Fruit fly (Drosophila melanogaster): ENCODE results near the gene Sec16.

Gene Sec16

dm6 chrX:12629564-12629963 is 33.7 kb downstream of the Sec16 start, which contains the start of the genes Aven and CG2540 (continued):
- peak; percentile 50 for TF ChIP-seq Dref (GFP tag; IDR thresholded peaks at IDR 0.05)
- TF ChIP-seq Fer1 (GFP tag; optimal IDR thresholded peaks at IDR 0.05) = peak; percentile 92
- TF ChIP-seq slou (GFP tag; optimal IDR thresholded peaks at IDR 0.05) = peak; percentile 12
- TF ChIP-seq Sry-δ (GFP tag; optimal IDR thresholded peaks at IDR 0.05) = no peak
- no peak for TF ChIP-seq pfk (GFP tag; optimal IDR thresholded peaks at IDR 0.05)
- peak; percentile 75 for TF ChIP-seq sob (GFP tag; IDR thresholded peaks at IDR 0.05)
- TF ChIP-seq row (GFP tag; IDR thresholded peaks at IDR 0.05) = peak; percentile 90
- peak; percentile 49; the same call in 1 of the 2 replicates for TF ChIP-seq onecut (GFP tag; IDR thresholded peaks at IDR 0.05)
- TF ChIP-seq nmo (GFP tag; optimal IDR thresholded peaks at IDR 0.05) = peak; percentile 89
- no peak for TF ChIP-seq Dad (GFP tag; optimal IDR thresholded peaks at IDR 0.05)
- no peak for TF ChIP-seq C15 (GFP tag; IDR thresholded peaks at IDR 0.05)
- no peak for TF ChIP-seq z (GFP tag; IDR thresholded peaks at IDR 0.05)
- peak; percentile 47; the same call in 1 of the 3 replicates for TF ChIP-seq Optix (GFP tag; IDR thresholded peaks at IDR 0.05)
- TF ChIP-seq prd (optimal IDR thresholded peaks at IDR 0.05) = no peak
- TF ChIP-seq prd (GFP tag; IDR thresholded peaks at IDR 0.05) = peak; percentile 63
- TF ChIP-seq eve (GFP tag; optimal IDR thresholded peaks at IDR 0.05) = no peak
- peak; percentile 32 for TF ChIP-seq pros (GFP tag; optimal IDR thresholded peaks at IDR 0.05)
- TF ChIP-seq Ravus (GFP tag; IDR thresholded peaks at IDR 0.05) = peak; percentile 10; the same call in 1 of the 2 replicates
- TF ChIP-seq Atf6 (GFP tag; IDR thresholded peaks at IDR 0.05) = peak; percentile 32; the same call in 1 of the 2 replicates
- TF ChIP-seq Sin3A (optimal IDR thresholded peaks at IDR 0.05) = no peak
- TF ChIP-seq wdn (GFP tag; IDR thresholded peaks at IDR 0.05) = no peak
- peak; percentile 90 for TF ChIP-seq CG3281 (GFP tag; optimal IDR thresholded peaks at IDR 0.05)
- TF ChIP-seq corto (GFP tag; optimal IDR thresholded peaks at IDR 0.05) = peak; percentile 28
- TF ChIP-seq gcm (GFP tag; optimal IDR thresholded peaks at IDR 0.05) = peak; percentile 88
- no peak for TF ChIP-seq gce (GFP tag; IDR thresholded peaks at IDR 0.05)
- peak; percentile 84 for TF ChIP-seq BtbVII (GFP tag; optimal IDR thresholded peaks at IDR 0.05)
- peak; percentile 55 for TF ChIP-seq CG4617 (GFP tag; optimal IDR thresholded peaks at IDR 0.05; ENCODE audit: borderline replicate concordance)
- TF ChIP-seq Max (GFP tag; optimal IDR thresholded peaks at IDR 0.05) = peak; percentile 48
- no peak for TF ChIP-seq Mes4 (GFP tag; optimal IDR thresholded peaks at IDR 0.05)
- peak; percentile 92 for TF ChIP-seq CG31441 (GFP tag; IDR thresholded peaks at IDR 0.05)
- TF ChIP-seq MESR4 (GFP tag; optimal IDR thresholded peaks at IDR 0.05) = no peak
- TF ChIP-seq aop (GFP tag; IDR thresholded peaks at IDR 0.05) = no peak
- TF ChIP-seq kah (GFP tag; optimal IDR thresholded peaks at IDR 0.05) = peak; percentile 71
- TF ChIP-seq salm (tag; optimal IDR thresholded peaks at IDR 0.05) = peak; percentile 75
- TF ChIP-seq CG8478 (optimal IDR thresholded peaks at IDR 0.05) = no peak
- no peak for TF ChIP-seq CG7745 (tag; optimal IDR thresholded peaks at IDR 0.05)
- no peak for TF ChIP-seq bab2 (GFP tag; optimal IDR thresholded peaks at IDR 0.05)
- TF ChIP-seq Ets65A (GFP tag) = no peak
- peak; percentile 59 for TF ChIP-seq CG7372 (GFP tag; IDR thresholded peaks at IDR 0.05)
- peak; percentile 86 for TF ChIP-seq CG3847 (GFP tag; IDR thresholded peaks at IDR 0.05)
- peak; percentile 6 for TF ChIP-seq kni (GFP tag; optimal IDR thresholded peaks at IDR 0.05)
- TF ChIP-seq CG8944 (GFP tag; optimal IDR thresholded peaks at IDR 0.05) = no peak
- no peak for TF ChIP-seq cas (GFP tag; IDR thresholded peaks at IDR 0.05)
- no peak for TF ChIP-seq dan (GFP tag; IDR thresholded peaks at IDR 0.05)
- peak; percentile 83 for TF ChIP-seq Sox102F (GFP tag; optimal IDR thresholded peaks at IDR 0.05)
- peak; percentile 89 for TF ChIP-seq CG13775 (GFP tag; optimal IDR thresholded peaks at IDR 0.05)
- TF ChIP-seq CG9932 (GFP tag; IDR thresholded peaks at IDR 0.05) = peak; percentile 75
- TF ChIP-seq Ssrp (tag; optimal IDR thresholded peaks at IDR 0.05) = peak; percentile 83
- no peak for TF ChIP-seq Lim3 (GFP tag; IDR thresholded peaks at IDR 0.05)
- peak; percentile 61 for TF ChIP-seq ewg (GFP tag; optimal IDR thresholded peaks at IDR 0.05)
- no peak for TF ChIP-seq CG15073 (GFP tag; optimal IDR thresholded peaks at IDR 0.05)
- no peak for TF ChIP-seq Lpt (GFP tag; optimal IDR thresholded peaks at IDR 0.05)
- peak; percentile 90 for TF ChIP-seq CG14710 (tag; optimal IDR thresholded peaks at IDR 0.05)
- TF ChIP-seq CG4360 (GFP tag; IDR thresholded peaks at IDR 0.05) = no peak
